Fruit fly (Drosophila melanogaster): ENCODE results near the gene CG13875.
A peak's percentile ranks its signal among the peaks of the same experiment; 100 is the strongest.

CG13875 gene

dm6 chr3L:161833-162587 lies 17.7 kb upstream of the CG13875 start:
- TF ChIP-seq Eip93F (GFP tag; optimal IDR thresholded peaks at IDR 0.05) (no peak), CG4318 (GFP tag; optimal IDR thresholded peaks at IDR 0.05) (no peak), CG6854 (GFP tag; optimal IDR thresholded peaks at IDR 0.05) (no peak), CG11294 (GFP tag; IDR thresholded peaks at IDR 0.05) (no peak), fd85E (GFP tag; optimal IDR thresholded peaks at IDR 0.05) (no peak), vri (GFP tag; optimal IDR thresholded peaks at IDR 0.05) (no peak), net (GFP tag; optimal IDR thresholded peaks at IDR 0.05) (no peak), CG7368 (GFP tag; optimal IDR thresholded peaks at IDR 0.05) (no peak), salr (GFP tag; optimal IDR thresholded peaks at IDR 0.05) (no peak), pdm3 (GFP tag; optimal IDR thresholded peaks at IDR 0.05) (no peak), CG6792 (GFP tag; optimal IDR thresholded peaks at IDR 0.05) (no peak), CG31627 (GFP tag; optimal IDR thresholded peaks at IDR 0.05) (no peak), spab (GFP tag; optimal IDR thresholded peaks at IDR 0.05) (no peak), CG34406 (GFP tag; optimal IDR thresholded peaks at IDR 0.05) (no peak), topi (GFP tag; optimal IDR thresholded peaks at IDR 0.05) (no peak), CG3032 (tag; optimal IDR thresholded peaks at IDR 0.05) (no peak), achi (GFP tag; optimal IDR thresholded peaks at IDR 0.05) (no peak), Hr4 (GFP tag; optimal IDR thresholded peaks at IDR 0.05) (no peak), CG10669 (GFP tag; optimal IDR thresholded peaks at IDR 0.05) (no peak), CG1621 (tag; optimal IDR thresholded peaks at IDR 0.05) (no peak)

- TF ChIP-seq Hr39 (GFP tag; optimal IDR thresholded peaks at IDR 0.05) (peak; percentile 30), CG11902 (GFP tag; optimal IDR thresholded peaks at IDR 0.05) (peak; percentile 24), Ets21C (GFP tag; optimal IDR thresholded peaks at IDR 0.05) (peak; percentile 33), acj6 (GFP tag; optimal IDR thresholded peaks at IDR 0.05) (peak; percentile 29), topi (GFP tag; optimal IDR thresholded peaks at IDR 0.05) (peak; percentile 50), CG11762 (GFP tag; optimal IDR thresholded peaks at IDR 0.05; ENCODE audit: insufficient read depth) (no peak), CG34406 (GFP tag; optimal IDR thresholded peaks at IDR 0.05) (peak; percentile 21), Met (GFP tag; optimal IDR thresholded peaks at IDR 0.05) (peak; percentile 54), CG11294 (GFP tag; IDR thresholded peaks at IDR 0.05) (no peak; the same call in 1 of the 2 replicates), svp (GFP tag) (peak; percentile 81), CG8119 (GFP tag; IDR thresholded peaks at IDR 0.05) (peak; percentile 54; the same call in 1 of the 3 replicates), cyc (GFP tag; optimal IDR thresholded peaks at IDR 0.05) (peak; percentile 46), Eip75B (GFP tag; optimal IDR thresholded peaks at IDR 0.05) (peak; percentile 63), achi (GFP tag; optimal IDR thresholded peaks at IDR 0.05) (peak; percentile 34), net (GFP tag; optimal IDR thresholded peaks at IDR 0.05) (peak; percentile 45), CG6854 (GFP tag; optimal IDR thresholded peaks at IDR 0.05) (peak; percentile 36), CG9139 (GFP tag; optimal IDR thresholded peaks at IDR 0.05) (no peak), CG6163 (GFP tag; IDR thresholded peaks at IDR 0.05) (peak; percentile 67), CG1621 (tag; optimal IDR thresholded peaks at IDR 0.05) (peak; percentile 3), Lpt (GFP tag; optimal IDR thresholded peaks at IDR 0.05) (peak; percentile 60), CG3919 (GFP tag; optimal IDR thresholded peaks at IDR 0.05) (peak; percentile 65), Sox15 (GFP tag; optimal IDR thresholded peaks at IDR 0.05) (peak; percentile 9), vri (GFP tag; optimal IDR thresholded peaks at IDR 0.05) (peak; percentile 36), CG31627 (GFP tag; optimal IDR thresholded peaks at IDR 0.05) (peak; percentile 35), CG15336 (GFP tag; IDR thresholded peaks at IDR 0.05) (peak; percentile 55), eg (GFP tag; IDR thresholded peaks at IDR 0.05) (0 out of 3 replicates have a peak, but pooled peaks have one; percentile 25), OdsH (GFP tag; optimal IDR thresholded peaks at IDR 0.05) (peak; percentile 47), dac (GFP tag; optimal IDR thresholded peaks at IDR 0.05) (peak; percentile 0), CG16779 (tag; optimal IDR thresholded peaks at IDR 0.05) (no peak), CG4318 (GFP tag; optimal IDR thresholded peaks at IDR 0.05) (no peak), CG10669 (GFP tag; optimal IDR thresholded peaks at IDR 0.05) (peak; percentile 34), esn (GFP tag; optimal IDR thresholded peaks at IDR 0.05) (peak; percentile 65), Eip78C (GFP tag) (peak; percentile 91), dsx (GFP tag; optimal IDR thresholded peaks at IDR 0.05; ENCODE audit: poor library complexity, severe bottlenecking) (peak; percentile 45), lz (GFP tag; optimal IDR thresholded peaks at IDR 0.05) (peak; percentile 54), fd59A (GFP tag; optimal IDR thresholded peaks at IDR 0.05) (peak; percentile 26), CG8319 (GFP tag; optimal IDR thresholded peaks at IDR 0.05) (no peak)
Observed at dm6 chr3L:165981-166788, 13.5 kb upstream of the CG13875 start.
